Fruit fly (Drosophila melanogaster) whole organism, wandering third instar larva: ENCODE measurements around the gene CG42578.
A peak's percentile ranks its signal among the peaks of the same experiment; 100 is the strongest.

Source experiments
- OdsH ChIP-seq: fragments of 200-800 bp; sonication (Bioruptor generic); optimal IDR thresholded peaks from 2 replicates; lab custom pipeline; 2016; ENCODE audit warnings: missing biosample characterization, mild to moderate bottlenecking, missing genetic modification characterization
- br ChIP-seq: fragments of 200-800 bp; sonication (Bioruptor generic); optimal IDR thresholded peaks from 2 replicates; lab custom pipeline; 2016; ENCODE audit warnings: missing biosample characterization, missing genetic modification characterization
- fru ChIP-seq: fragments of 200-800 bp; sonication (Bioruptor generic); optimal IDR thresholded peaks from 3 replicates; lab custom pipeline; 2016; ENCODE audit warnings: missing biosample characterization, mild to moderate bottlenecking, missing genetic modification characterization
- pan ChIP-seq: fragments of >200 bp; optimal IDR thresholded peaks from 2 replicates; lab custom pipeline; 2017

DNA sequence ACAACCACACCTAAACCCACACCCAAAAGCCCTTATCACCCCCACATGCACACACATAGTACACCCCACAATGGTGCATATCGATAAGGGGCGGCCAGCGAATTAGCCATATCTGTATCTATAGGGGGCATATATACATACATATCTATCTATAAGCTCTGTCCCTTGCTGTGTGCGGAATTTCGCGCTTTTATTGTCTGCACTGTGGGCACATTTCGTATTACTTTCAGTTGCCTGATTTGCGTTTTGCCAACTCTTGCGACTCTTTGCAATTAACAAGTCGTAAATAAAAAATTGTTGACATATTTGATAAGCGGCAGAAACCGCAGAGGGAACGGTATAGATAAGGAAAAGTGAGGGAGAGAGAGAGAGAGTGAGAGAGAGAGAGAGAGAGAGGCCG is 35.2 kb downstream of the CG42578 start:
- TF ChIP-seq fru (GFP tag; lab: Kevin White, UChicago), result peak; percentile 59
- TF ChIP-seq OdsH (GFP tag; lab: Kevin White, UChicago), result no peak
- peak; percentile 33 for TF ChIP-seq br (GFP tag; lab: Kevin White, UChicago)
- TF ChIP-seq pan (lab: Kevin White, UChicago), result no peak
